Fruit fly (Drosophila melanogaster): ENCODE measurements around the gene CG7730.

The CG7730 gene

dm6 chr3L:16984813-16985387 lies 42.4 kb upstream of the CG7730 start (continued):
- TF ChIP-seq zen2 (GFP tag; IDR thresholded peaks at IDR 0.05; ENCODE audit: partially characterized antibody) (no peak), chinmo (GFP tag; IDR thresholded peaks at IDR 0.05; ENCODE audit: partially characterized antibody) (peak; percentile 74; the same call in 1 of the 4 replicates), pfk (GFP tag; optimal IDR thresholded peaks at IDR 0.05) (no peak), lab (GFP tag; optimal IDR thresholded peaks at IDR 0.05) (peak; percentile 70), CG8478 (optimal IDR thresholded peaks at IDR 0.05) (no peak), CG30020 (tag; optimal IDR thresholded peaks at IDR 0.05) (no peak), cato (GFP tag; optimal IDR thresholded peaks at IDR 0.05; ENCODE audit: borderline replicate concordance) (no peak), Elba2 (GFP tag; optimal IDR thresholded peaks at IDR 0.05) (no peak), eve (GFP tag; optimal IDR thresholded peaks at IDR 0.05) (peak in 1 of 2 experiments; percentile 64), CG4854 (GFP tag; optimal IDR thresholded peaks at IDR 0.05) (no peak), bbx (GFP tag; IDR thresholded peaks at IDR 0.05; ENCODE audit: partially characterized antibody) (no peak), peb (GFP tag; IDR thresholded peaks at IDR 0.05) (no peak), sens (GFP tag) (peak; percentile 73), HmgZ (tag; optimal IDR thresholded peaks at IDR 0.05) (peak; percentile 19), Neu2 (GFP tag; optimal IDR thresholded peaks at IDR 0.05; ENCODE audit: borderline replicate concordance) (no peak), Ets97D (GFP tag; optimal IDR thresholded peaks at IDR 0.05) (no peak), ro (GFP tag; IDR thresholded peaks at IDR 0.05) (no peak), CG11398 (GFP tag; optimal IDR thresholded peaks at IDR 0.05) (no peak), Sin3A (optimal IDR thresholded peaks at IDR 0.05) (no peak), Atf6 (GFP tag; IDR thresholded peaks at IDR 0.05) (no peak), CG10462 (GFP tag; optimal IDR thresholded peaks at IDR 0.05) (no peak), CG11247 (GFP tag; IDR thresholded peaks at IDR 0.05) (no peak), CG7963 (GFP tag; IDR thresholded peaks at IDR 0.05; ENCODE audit: partially characterized antibody) (no peak), grn (GFP tag; optimal IDR thresholded peaks at IDR 0.05) (peak; percentile 95), CG15011 (GFP tag; optimal IDR thresholded peaks at IDR 0.05) (no peak), Usf (GFP tag; optimal IDR thresholded peaks at IDR 0.05) (no peak), CG15601 (tag; optimal IDR thresholded peaks at IDR 0.05) (peak; percentile 91), z (GFP tag; IDR thresholded peaks at IDR 0.05) (peak; percentile 70; the same call in 1 of the 3 replicates)

DNA sequence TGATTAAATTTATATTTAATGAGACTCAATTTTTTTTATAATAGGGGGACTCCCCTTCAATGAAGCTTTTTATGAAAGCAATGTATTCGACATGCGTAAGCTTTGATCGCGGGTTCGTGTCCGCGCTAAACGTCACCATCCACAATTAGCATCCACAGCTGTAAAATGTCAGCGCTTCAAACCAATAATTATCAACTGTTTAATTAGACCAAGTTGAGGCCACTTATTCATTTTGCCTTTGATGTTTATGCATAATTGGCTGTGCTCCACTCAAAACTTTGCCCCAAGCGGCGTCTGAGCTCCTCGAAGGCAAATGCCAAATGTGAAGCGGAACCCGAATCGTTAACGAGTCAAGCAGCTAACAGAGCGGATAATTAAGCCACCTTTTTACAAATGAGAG lies 41.7 kb upstream of the CG7730 start:
- TF ChIP-seq CG4404 (GFP tag; IDR thresholded peaks at IDR 0.05) (no peak), CG18262 (tag; optimal IDR thresholded peaks at IDR 0.05) (no peak), Bgb (GFP tag; IDR thresholded peaks at IDR 0.05; ENCODE audit: partially characterized antibody) (peak; percentile 46; the same call in 1 of the 2 replicates), CG15514 (GFP tag; optimal IDR thresholded peaks at IDR 0.05) (peak; percentile 6), CG14050 (GFP tag; IDR thresholded peaks at IDR 0.05) (no peak), stwl (tag; optimal IDR thresholded peaks at IDR 0.05) (peak; percentile 43), ato (GFP tag; IDR thresholded peaks at IDR 0.05; ENCODE audit: partially characterized antibody) (no peak), CTCF (GFP tag; optimal IDR thresholded peaks at IDR 0.05) (peak; percentile 76), CG12236 (GFP tag; optimal IDR thresholded peaks at IDR 0.05) (no peak), Eip74EF (GFP tag; optimal IDR thresholded peaks at IDR 0.05) (no peak), wek (GFP tag; optimal IDR thresholded peaks at IDR 0.05) (peak; percentile 94), caup (GFP tag; optimal IDR thresholded peaks at IDR 0.05; ENCODE audit: severe bottlenecking) (no peak), CG11085 (GFP tag; IDR thresholded peaks at IDR 0.05) (no peak), CG6175 (GFP tag; IDR thresholded peaks at IDR 0.05) (peak; percentile 73; the same call in 2 of the 3 replicates), pzg (GFP tag; optimal IDR thresholded peaks at IDR 0.05) (peak; percentile 8), Med (GFP tag) (peak; percentile 61), MBD-R2 (GFP tag; IDR thresholded peaks at IDR 0.05) (0 out of 2 replicates have a peak, but pooled peaks have one; percentile 14), pros (GFP tag; optimal IDR thresholded peaks at IDR 0.05) (peak; percentile 8), Mes4 (GFP tag; optimal IDR thresholded peaks at IDR 0.05) (no peak), pita (GFP tag; optimal IDR thresholded peaks at IDR 0.05) (peak; percentile 50), CG8290 (GFP tag; optimal IDR thresholded peaks at IDR 0.05) (no peak), CG8290 (tag; optimal IDR thresholded peaks at IDR 0.05) (peak in 1 of 2 experiments; percentile 37), CG10321 (GFP tag; IDR thresholded peaks at IDR 0.05) (no peak), CG13287 (GFP tag; IDR thresholded peaks at IDR 0.05; ENCODE audit: partially characterized antibody) (peak; percentile 55; the same call in 1 of the 2 replicates)
